Fruit fly (Drosophila melanogaster) whole organism, embryonic: ENCODE results near the gene CG4594.
A peak's percentile ranks its signal among the peaks of the same experiment; 100 is the strongest.

ENCODE experiments used
- BEAF-32 ChIP-seq: fragments of 200-800 bp; sonication (Bioruptor generic); optimal IDR thresholded peaks from 3 replicates; lab custom pipeline; 2017; ENCODE audit warnings: missing biosample characterization, missing genetic modification characterization, mild to moderate bottlenecking, moderate library complexity, missing genetic modification reagents
- CG10147 ChIP-seq: fragments of 200-800 bp; sonication (Bioruptor generic); optimal IDR thresholded peaks from 2 replicates; lab custom pipeline; 2019; ENCODE audit warnings: missing biosample characterization, mild to moderate bottlenecking, missing genetic modification characterization, moderate library complexity
- CG10209 ChIP-seq: fragments of 200-800 bp; sonication (Bioruptor generic); optimal IDR thresholded peaks from 3 replicates; lab custom pipeline; 2017; ENCODE audit warnings: missing biosample characterization, mild to moderate bottlenecking, missing genetic modification characterization, missing genetic modification reagents
- CG10274 ChIP-seq: fragments of 200-800 bp; sonication (Bioruptor generic); optimal IDR thresholded peaks from 3 replicates; lab custom pipeline; 2017; ENCODE audit warnings: missing biosample characterization, mild to moderate bottlenecking, missing genetic modification characterization
- CG11504 ChIP-seq: fragments of 200-800 bp; sonication (Bioruptor generic); optimal IDR thresholded peaks from 3 replicates; lab custom pipeline; 2019; ENCODE audit warnings: missing biosample characterization, mild to moderate bottlenecking, missing genetic modification characterization, moderate library complexity
- CG12104 ChIP-seq: fragments of 200-800 bp; sonication (Bioruptor generic); optimal IDR thresholded peaks from 3 replicates; lab custom pipeline; 2016; ENCODE audit warnings: missing biosample characterization, missing genetic modification characterization
- CG12391 ChIP-seq: fragments of 200-800 bp; sonication (Bioruptor generic); optimal IDR thresholded peaks from 3 replicates; lab custom pipeline; 2018; ENCODE audit warnings: missing biosample characterization, mild to moderate bottlenecking, missing genetic modification characterization, moderate library complexity
- CG13775 ChIP-seq: fragments of 200-800 bp; sonication (Bioruptor generic); optimal IDR thresholded peaks from 3 replicates; lab custom pipeline; 2017; ENCODE audit warnings: missing biosample characterization, mild to moderate bottlenecking, missing genetic modification characterization
- CG13894 ChIP-seq: fragments of 200-800 bp; sonication (Bioruptor generic); optimal IDR thresholded peaks from 3 replicates; lab custom pipeline; 2018; ENCODE audit warnings: missing biosample characterization, mild to moderate bottlenecking, missing genetic modification characterization, moderate library complexity
- CG15696 ChIP-seq: fragments of 200-800 bp; sonication (Bioruptor generic); optimal IDR thresholded peaks from 2 replicates; lab custom pipeline; 2019; ENCODE audit warnings: missing biosample characterization, mild to moderate bottlenecking, missing genetic modification characterization, moderate library complexity
- CG18262 ChIP-seq: fragments of 200-800 bp; optimal IDR thresholded peaks from 3 replicates; lab custom pipeline; 2019; ENCODE audit warnings: missing biosample characterization, mild to moderate bottlenecking, missing genetic modification characterization, moderate library complexity
- CG2129 ChIP-seq: fragments of 200-800 bp; sonication (Bioruptor generic); IDR thresholded peaks from 2 replicates; pipeline ENCODE4 v1.3.6; 2022; ENCODE audit warnings: missing biosample characterization, missing genetic modification characterization; ENCODE audit not compliant: partially characterized antibody
- CG3065 ChIP-seq: fragments of 200-800 bp; sonication (Bioruptor generic); optimal IDR thresholded peaks from 2 replicates; lab custom pipeline; 2016; ENCODE audit warnings: missing biosample characterization, missing genetic modification characterization
- CG34376 ChIP-seq: fragments of 200-800 bp; sonication (Bioruptor generic); optimal IDR thresholded peaks from 2 replicates; lab custom pipeline; 2018; ENCODE audit warnings: missing biosample characterization, mild to moderate bottlenecking, missing genetic modification characterization
- CG6765 ChIP-seq: fragments of 200-800 bp; sonication (Bioruptor generic); optimal IDR thresholded peaks from 3 replicates; lab custom pipeline; 2017; ENCODE audit warnings: missing biosample characterization, mild to moderate bottlenecking, missing genetic modification characterization
- CG7839 ChIP-seq: fragments of 200-800 bp; sonication (Bioruptor generic); optimal IDR thresholded peaks from 3 replicates; lab custom pipeline; 2018; ENCODE audit warnings: missing biosample characterization, mild to moderate bottlenecking, missing genetic modification characterization, moderate library complexity
- CG8290 ChIP-seq, 3 experiments: fragments of 200-800 bp; sonication (Bioruptor generic); optimal IDR thresholded peaks; 2 replicates each; lab custom pipeline; 2016 to 2019; ENCODE audit warnings: missing biosample characterization in 3 of 3, missing genetic modification characterization in 3 of 3, mild to moderate bottlenecking in 2 of 3, moderate library complexity in 1 of 3
- Dp ChIP-seq: fragments of 200-800 bp; sonication (Bioruptor generic); optimal IDR thresholded peaks from 2 replicates; lab custom pipeline; 2018; ENCODE audit warnings: missing biosample characterization, mild to moderate bottlenecking, missing genetic modification characterization, moderate library complexity
- Fer3 ChIP-seq: fragments of 200-800 bp; sonication (Bioruptor generic); optimal IDR thresholded peaks from 2 replicates; lab custom pipeline; 2018; ENCODE audit warnings: missing biosample characterization, mild to moderate bottlenecking, missing genetic modification characterization, moderate library complexity
- HLH3B ChIP-seq: fragments of 200-800 bp; sonication (Bioruptor generic); IDR thresholded peaks from 2 replicates; pipeline ENCODE4 v1.3.6; 2022; ENCODE audit warnings: missing biosample characterization, missing genetic modification characterization
- HLH4C ChIP-seq: fragments of 200-800 bp; sonication (Bioruptor generic); IDR thresholded peaks from 3 replicates; pipeline ENCODE4 v1.3.6; 2022; ENCODE audit warnings: missing biosample characterization, missing genetic modification characterization; ENCODE audit not compliant: partially characterized antibody
- Hey ChIP-seq: fragments of 200-800 bp; sonication (Bioruptor generic); optimal IDR thresholded peaks from 3 replicates; lab custom pipeline; 2018; ENCODE audit warnings: missing biosample characterization, mild to moderate bottlenecking, missing genetic modification characterization
- Kr ChIP-seq: fragments of 200-800 bp; sonication (Bioruptor generic); optimal IDR thresholded peaks from 2 replicates; lab custom pipeline; 2017; ENCODE audit warnings: missing biosample characterization, mild to moderate bottlenecking, missing genetic modification characterization
- Meics ChIP-seq: fragments of 200-800 bp; sonication (Bioruptor generic); optimal IDR thresholded peaks from 2 replicates; lab custom pipeline; 2017; ENCODE audit warnings: missing biosample characterization, mild to moderate bottlenecking, missing genetic modification characterization
- NC2β ChIP-seq: fragments of 200-800 bp; sonication (Bioruptor generic); optimal IDR thresholded peaks from 2 replicates; lab custom pipeline; 2016; ENCODE audit warnings: missing biosample characterization, missing genetic modification characterization
- NFAT ChIP-seq: fragments of 200-800 bp; sonication (Bioruptor generic); IDR thresholded peaks from 2 replicates; pipeline ENCODE4 v1.3.6; 2022; ENCODE audit warnings: missing biosample characterization, missing genetic modification characterization
- Neu2 ChIP-seq: fragments of 200-800 bp; sonication (Bioruptor generic); optimal IDR thresholded peaks from 3 replicates; lab custom pipeline; 2016; ENCODE audit warnings: missing biosample characterization, missing genetic modification characterization, borderline replicate concordance
- Opbp ChIP-seq: fragments of 200-800 bp; sonication (Bioruptor generic); IDR thresholded peaks from 3 replicates; pipeline ENCODE4 v1.3.6; 2022; ENCODE audit warnings: missing biosample characterization, missing genetic modification characterization; ENCODE audit not compliant: partially characterized antibody
- Poxn ChIP-seq: fragments of 200-800 bp; sonication (Bioruptor generic); IDR thresholded peaks from 2 replicates; pipeline ENCODE4 v1.3.6; 2022; ENCODE audit warnings: missing biosample characterization, missing genetic modification characterization
- Sox100B ChIP-seq: fragments of 200-800 bp; sonication (Bioruptor generic); optimal IDR thresholded peaks from 3 replicates; lab custom pipeline; 2018; ENCODE audit warnings: missing biosample characterization, mild to moderate bottlenecking, missing genetic modification characterization
- Sry-δ ChIP-seq: fragments of 200-800 bp; sonication (Bioruptor generic); optimal IDR thresholded peaks from 2 replicates; lab custom pipeline; 2016; ENCODE audit warnings: missing biosample characterization, missing genetic modification characterization
- Xbp1 ChIP-seq: fragments of 200-800 bp; sonication (Bioruptor generic); optimal IDR thresholded peaks from 3 replicates; lab custom pipeline; 2016; ENCODE audit warnings: missing biosample characterization, mild to moderate bottlenecking, missing genetic modification characterization
- ac ChIP-seq: fragments of 200-800 bp; sonication (Bioruptor generic); optimal IDR thresholded peaks from 3 replicates; lab custom pipeline; 2017; ENCODE audit warnings: missing biosample characterization, mild to moderate bottlenecking, missing genetic modification characterization
- ap ChIP-seq: fragments of 200-800 bp; sonication (Bioruptor generic); IDR thresholded peaks from 2 replicates; pipeline ENCODE4 v1.3.6; 2022; ENCODE audit warnings: missing biosample characterization, missing genetic modification characterization
- ato ChIP-seq: fragments of 200-800 bp; sonication (Bioruptor generic); IDR thresholded peaks from 2 replicates; pipeline ENCODE4 v1.3.6; 2022; ENCODE audit warnings: missing biosample characterization, missing genetic modification characterization; ENCODE audit not compliant: partially characterized antibody
- crp ChIP-seq, 2 experiments: fragments of 200-800 bp; sonication (Bioruptor generic); optimal IDR thresholded peaks; 2 replicates in 1 of 2; 3 replicates in 1 of 2; lab custom pipeline; 2017; ENCODE audit warnings: missing biosample characterization in 2 of 2, missing genetic modification characterization in 2 of 2, mild to moderate bottlenecking in 1 of 2, moderate library complexity in 1 of 2
- dmrt11E ChIP-seq: fragments of 200-800 bp; sonication (Bioruptor generic); optimal IDR thresholded peaks from 3 replicates; lab custom pipeline; 2018; ENCODE audit warnings: missing biosample characterization, mild to moderate bottlenecking, missing genetic modification characterization, moderate library complexity
- gfzf ChIP-seq: fragments of 200-800 bp; sonication (Bioruptor generic); optimal IDR thresholded peaks from 2 replicates; lab custom pipeline; 2016; ENCODE audit warnings: missing biosample characterization, mild to moderate bottlenecking, missing genetic modification characterization, moderate library complexity
- lov ChIP-seq, 2 experiments: fragments of 200-800 bp in 1 of 2; fragments of >200 bp in 1 of 2; sonication (Bioruptor generic) in 1 of 2; IDR thresholded peaks in 1 of 2; optimal IDR thresholded peaks in 1 of 2; 2 replicates in 1 of 2; 3 replicates in 1 of 2; pipeline versions ENCODE4 v1.3.6 to Lab custom; 2017 to 2022; ENCODE audit warnings: missing biosample characterization in 1 of 2, missing genetic modification characterization in 1 of 2
- pan ChIP-seq, 4 experiments: fragments of >200 bp in 3 of 4; fragments of 200-800 bp in 1 of 4; sonication (Bioruptor generic) in 1 of 4; optimal IDR thresholded peaks in 3 of 4; IDR thresholded peaks in 1 of 4; 2 replicates each; pipeline versions ENCODE4 v1.3.6 to Lab custom; 2017 to 2022; ENCODE audit warnings: missing biosample characterization in 2 of 4, missing genetic modification characterization in 2 of 4, mixed read lengths in 1 of 4
- repo ChIP-seq: fragments of 200-800 bp; sonication (Bioruptor generic); optimal IDR thresholded peaks from 2 replicates; lab custom pipeline; 2016; ENCODE audit warnings: missing biosample characterization, missing genetic modification characterization
- salm ChIP-seq: fragments of 200-800 bp; sonication (Bioruptor generic); optimal IDR thresholded peaks from 2 replicates; lab custom pipeline; 2018; ENCODE audit warnings: missing biosample characterization, mild to moderate bottlenecking, missing genetic modification characterization
- sc ChIP-seq, 3 experiments: fragments of >200 bp in 2 of 3; fragments of 200-800 bp in 1 of 3; sonication (Bioruptor generic) in 1 of 3; optimal IDR thresholded peaks; 2 replicates in 2 of 3; 3 replicates in 1 of 3; lab custom pipeline; 2017; ENCODE audit warnings: mild to moderate bottlenecking in 1 of 3, missing biosample characterization in 1 of 3, missing genetic modification characterization in 1 of 3, missing genetic modification reagents in 1 of 3
- slp2 ChIP-seq: fragments of 200-800 bp; sonication (Bioruptor generic); optimal IDR thresholded peaks from 2 replicates; lab custom pipeline; 2016; ENCODE audit warnings: missing biosample characterization, missing genetic modification characterization
- sna ChIP-seq: fragments of 200-800 bp; sonication (Bioruptor generic); IDR thresholded peaks from 2 replicates; pipeline ENCODE4 v1.3.6; 2022; ENCODE audit warnings: missing biosample characterization, missing genetic modification characterization; ENCODE audit not compliant: partially characterized antibody
- zen2 ChIP-seq: fragments of 200-800 bp; sonication (Bioruptor generic); IDR thresholded peaks from 3 replicates; pipeline ENCODE4 v1.3.6; 2022; ENCODE audit warnings: missing biosample characterization, missing genetic modification characterization; ENCODE audit not compliant: partially characterized antibody

Gene CG4594

DNA sequence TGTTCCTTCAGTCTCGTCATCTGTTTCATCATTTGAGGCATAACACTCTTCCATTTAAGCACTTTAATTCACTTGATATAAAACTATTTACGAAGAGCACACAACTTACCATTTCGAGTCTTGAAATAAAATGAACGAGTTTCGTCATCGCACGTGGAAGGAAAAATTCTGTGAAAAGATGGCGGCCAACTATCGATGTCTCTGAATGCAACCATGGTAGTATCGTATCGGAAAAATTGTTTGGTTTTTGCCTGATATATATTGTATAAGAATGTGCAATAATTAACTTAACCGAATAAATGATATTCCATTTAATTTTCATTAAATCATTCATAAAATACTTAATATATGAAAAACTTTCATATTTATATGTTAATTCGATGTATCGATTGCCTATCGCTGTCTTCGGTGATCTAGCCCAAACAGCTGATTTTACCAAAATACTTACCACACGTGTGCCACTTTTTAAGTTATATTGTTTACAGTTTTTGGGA is 25.0 kb upstream of the CG4594 start, which contains the start of gene Bka (continued):
- TF ChIP-seq CG12104 (GFP tag; lab: Kevin White, UChicago): no peak
- TF ChIP-seq CG15696 (tag; lab: Kevin White, UChicago): peak; percentile 25
- no peak for TF ChIP-seq lov (optimal IDR thresholded peaks at IDR 0.05; lab: Kevin White, UChicago)
- TF ChIP-seq lov (GFP tag; IDR thresholded peaks at IDR 0.05; lab: Robert Waterston, UW): no peak
- TF ChIP-seq gfzf (GFP tag; lab: Kevin White, UChicago): peak; percentile 18
- no peak for TF ChIP-seq Hey (tag; lab: Kevin White, UChicago)
- peak; percentile 69 for TF ChIP-seq Meics
- TF ChIP-seq CG34376: peak; percentile 85
- no peak for TF ChIP-seq Kr (GFP tag; lab: Kevin White, UChicago)
- peak; percentile 78 for TF ChIP-seq CG12391 (tag; lab: Kevin White, UChicago)
- peak; percentile 75 for TF ChIP-seq CG10147
- peak; percentile 99 for TF ChIP-seq BEAF-32 (GFP tag; lab: Kevin White, UChicago)
- TF ChIP-seq CG2129 (GFP tag; lab: Robert Waterston, UW): peak; percentile 99
- peak; percentile 92 for TF ChIP-seq zen2 (GFP tag; lab: Robert Waterston, UW)
- peak; percentile 57 for TF ChIP-seq CG6765 (GFP tag; lab: Kevin White, UChicago)
- peak; percentile 91 for TF ChIP-seq ato (GFP tag; lab: Robert Waterston, UW)
- TF ChIP-seq pan (optimal IDR thresholded peaks at IDR 0.05; lab: Kevin White, UChicago): no peak
- TF ChIP-seq pan (GFP tag; optimal IDR thresholded peaks at IDR 0.05 in 1 of 2, IDR thresholded peaks at IDR 0.05 in 1 of 2): peak in 1 of 2 experiments; percentile 39
- peak; percentile 68 for TF ChIP-seq Dp
- TF ChIP-seq crp (GFP tag; optimal IDR thresholded peaks at IDR 0.05; lab: Kevin White, UChicago): peak; percentile 63 to 94
- peak; percentile 79 for TF ChIP-seq Sry-δ (GFP tag; lab: Kevin White, UChicago)
- peak; percentile 95 for TF ChIP-seq HLH4C
- peak; percentile 55 for TF ChIP-seq NC2β (GFP tag; lab: Kevin White, UChicago)
- TF ChIP-seq CG13894 (tag; lab: Kevin White, UChicago): peak; percentile 77
- no peak for TF ChIP-seq Neu2 (GFP tag; lab: Kevin White, UChicago)
- TF ChIP-seq Fer3: peak; percentile 47
- TF ChIP-seq sna (GFP tag; lab: Robert Waterston, UW): peak; percentile 99
- TF ChIP-seq CG7839 (tag; lab: Kevin White, UChicago): peak; percentile 51
- TF ChIP-seq ac (GFP tag; lab: Kevin White, UChicago): no peak
- TF ChIP-seq dmrt11E: peak; percentile 58
- TF ChIP-seq Poxn (GFP tag; lab: Robert Waterston, UW): no peak
- TF ChIP-seq CG18262 (tag; lab: Kevin White, UChicago): peak; percentile 69
- TF ChIP-seq Opbp (GFP tag; lab: Robert Waterston, UW): peak; percentile 95
- peak; percentile 69 for TF ChIP-seq Sox100B (GFP tag; lab: Kevin White, UChicago)
- TF ChIP-seq slp2 (GFP tag; lab: Kevin White, UChicago): no peak
- peak; percentile 24 for TF ChIP-seq CG10209 (GFP tag; lab: Kevin White, UChicago)
- TF ChIP-seq ap: no peak
- TF ChIP-seq NFAT: peak; percentile 69; the same call in 1 of the 2 replicates
- TF ChIP-seq CG8290 (GFP tag; optimal IDR thresholded peaks at IDR 0.05; lab: Kevin White, UChicago): peak; percentile 75
- TF ChIP-seq CG8290 (tag; optimal IDR thresholded peaks at IDR 0.05; lab: Kevin White, UChicago): peak; percentile 56 to 66
- TF ChIP-seq CG3065 (GFP tag; lab: Kevin White, UChicago): no peak
- no peak for TF ChIP-seq HLH3B
- TF ChIP-seq Xbp1 (GFP tag; lab: Kevin White, UChicago): peak; percentile 18
- no peak for TF ChIP-seq CG11504 (tag; lab: Kevin White, UChicago)
- TF ChIP-seq CG13775 (GFP tag; lab: Kevin White, UChicago): peak; percentile 80
- TF ChIP-seq CG10274: peak; percentile 22
- no peak for TF ChIP-seq sc (optimal IDR thresholded peaks at IDR 0.05; lab: Kevin White, UChicago)
- TF ChIP-seq sc (GFP tag; optimal IDR thresholded peaks at IDR 0.05; lab: Kevin White, UChicago): peak; percentile 43
- no peak for TF ChIP-seq salm (tag; lab: Kevin White, UChicago)
- no peak for TF ChIP-seq repo (GFP tag; lab: Kevin White, UChicago)
